Worm (Caenorhabditis elegans): ENCODE data around the gene dph-1.

dph-1 gene

ce11 chrIII:3743367-3743766 is 36.7 kb downstream of the dph-1 start:
- TF ChIP-seq unc-62 (GFP tag; optimal IDR thresholded peaks at IDR 0.05) (no peak), unc-39 (tag; optimal IDR thresholded peaks at IDR 0.05) (no peak), mls-2 (tag; optimal IDR thresholded peaks at IDR 0.05) (no peak), ceh-83 (GFP tag; optimal IDR thresholded peaks at IDR 0.05) (no peak), zip-8 (tag; optimal IDR thresholded peaks at IDR 0.05) (no peak), pha-4 (tag; optimal IDR thresholded peaks at IDR 0.05) (no peak), sptf-1 (tag; optimal IDR thresholded peaks at IDR 0.05) (no peak), sem-2 (GFP tag; optimal IDR thresholded peaks at IDR 0.05) (no peak), mep-1 (tag; optimal IDR thresholded peaks at IDR 0.05) (no peak), nhr-12 (tag; optimal IDR thresholded peaks at IDR 0.05) (no peak), bed-3 (GFP tag; optimal IDR thresholded peaks at IDR 0.05) (no peak), ceh-39 (tag; optimal IDR thresholded peaks at IDR 0.05) (no peak), snpc-4 (tag; optimal IDR thresholded peaks at IDR 0.05) (no peak), lin-13 (tag; optimal IDR thresholded peaks at IDR 0.05) (no peak), elt-1 (tag; optimal IDR thresholded peaks at IDR 0.05; ENCODE audit: borderline replicate concordance, insufficient read depth) (no peak), elt-3 (tag; optimal IDR thresholded peaks at IDR 0.05) (no peak)

- TF ChIP-seq ceh-83 (GFP tag; optimal IDR thresholded peaks at IDR 0.05), result no peak
- TF ChIP-seq elt-1 (tag; optimal IDR thresholded peaks at IDR 0.05; ENCODE audit: borderline replicate concordance, insufficient read depth), result no peak
- no peak for TF ChIP-seq ceh-39 (tag; optimal IDR thresholded peaks at IDR 0.05)
- no peak for TF ChIP-seq ztf-11 (tag; optimal IDR thresholded peaks at IDR 0.05)
- TF ChIP-seq zip-8 (tag; optimal IDR thresholded peaks at IDR 0.05), result no peak
- no peak for TF ChIP-seq nhr-76 (tag; optimal IDR thresholded peaks at IDR 0.05)
These were observed 38.5 kb downstream of the dph-1 start, which contains the start of gene lin-48 for ce11 chrIII:3745138-3745537. Gene lin-48 (plus strand): TSS chrIII:3745438.
